6 worm cellular contexts compared by ENCODE assay signal in genomic region chrX:8986452-8986851, ce11.
TF ChIP-seq lines count a peak whose summit lies in the region.

No protein-coding gene starts in this region.

TF ChIP-seq in whole organism, L1 larva, 84 proteins besides CTCF, POLR2A, EP300 and RAD21 (continues in another document):
- TF ChIP-seq nhr-11 (tag; optimal IDR thresholded peaks at IDR 0.05; lab: Kevin White, UChicago): no peak
- TF ChIP-seq C16A3.4 (tag; optimal IDR thresholded peaks at IDR 0.05; lab: Kevin White, UChicago): no peak
- TF ChIP-seq nhr-71 (tag; optimal IDR thresholded peaks at IDR 0.05; lab: Kevin White, UChicago): peak; percentile 62
- TF ChIP-seq fkh-4 (tag; optimal IDR thresholded peaks at IDR 0.05; lab: Kevin White, UChicago; ENCODE audit: borderline replicate concordance): no peak
- no peak for TF ChIP-seq unc-62 (GFP tag; optimal IDR thresholded peaks at IDR 0.05; lab: Kevin White, UChicago)
- TF ChIP-seq nhr-90 (tag; optimal IDR thresholded peaks at IDR 0.05; lab: Kevin White, UChicago; ENCODE audit: poor library complexity): no peak
- TF ChIP-seq rnt-1 (tag; optimal IDR thresholded peaks at IDR 0.05; lab: Kevin White, UChicago): peak; percentile 51
- TF ChIP-seq F16B12.6 (tag; optimal IDR thresholded peaks at IDR 0.05; lab: Kevin White, UChicago): no peak
- no peak for TF ChIP-seq mep-1 (tag; optimal IDR thresholded peaks at IDR 0.05; lab: Kevin White, UChicago)
- no peak for TF ChIP-seq tlp-1 (tag; optimal IDR thresholded peaks at IDR 0.05; lab: Kevin White, UChicago)
- TF ChIP-seq pag-3 (tag; optimal IDR thresholded peaks at IDR 0.05; lab: Kevin White, UChicago; ENCODE audit: borderline replicate concordance, insufficient read depth): peak; percentile 98
- TF ChIP-seq Y116A8C.19 (tag; optimal IDR thresholded peaks at IDR 0.05; lab: Kevin White, UChicago; ENCODE audit: borderline replicate concordance): no peak
- TF ChIP-seq lin-39 (tag; optimal IDR thresholded peaks at IDR 0.05; lab: Kevin White, UChicago): no peak
- TF ChIP-seq zip-4 (GFP tag; optimal IDR thresholded peaks at IDR 0.05; lab: Kevin White, UChicago): no peak
- no peak for TF ChIP-seq hpl-2 (GFP tag; optimal IDR thresholded peaks at IDR 0.05; lab: Kevin White, UChicago)

TF ChIP-seq in whole organism, L2 larva, 48 proteins besides CTCF, POLR2A, EP300 and RAD21:
- no peak for TF ChIP-seq sem-4 (tag; optimal IDR thresholded peaks at IDR 0.05; lab: Kevin White, UChicago)
- TF ChIP-seq Y55F3AM.14 (GFP tag; optimal IDR thresholded peaks at IDR 0.05; lab: Kevin White, UChicago): peak; percentile 20
- TF ChIP-seq skn-1 (tag; optimal IDR thresholded peaks at IDR 0.05; lab: Kevin White, UChicago): no peak
- TF ChIP-seq ama-1 (optimal IDR thresholded peaks at IDR 0.05; lab: Kevin White, UChicago): no peak
- TF ChIP-seq sma-3 (GFP tag; optimal IDR thresholded peaks at IDR 0.05; lab: Kevin White, UChicago): no peak
- TF ChIP-seq peb-1 (tag; optimal IDR thresholded peaks at IDR 0.05; lab: Kevin White, UChicago): no peak
- TF ChIP-seq fos-1 (tag; optimal IDR thresholded peaks at IDR 0.05; lab: Kevin White, UChicago): no peak
- TF ChIP-seq mab-5 (tag; optimal IDR thresholded peaks at IDR 0.05; lab: Kevin White, UChicago): no peak
- TF ChIP-seq ceh-16 (tag; optimal IDR thresholded peaks at IDR 0.05; lab: Kevin White, UChicago): no peak
- TF ChIP-seq nhr-21 (tag; optimal IDR thresholded peaks at IDR 0.05; lab: Kevin White, UChicago): no peak
- no peak for TF ChIP-seq lin-11 (tag; optimal IDR thresholded peaks at IDR 0.05; lab: Kevin White, UChicago)
- peak in 1 of 2 experiments; percentile 24 for TF ChIP-seq lsy-2 (tag; optimal IDR thresholded peaks at IDR 0.05; lab: Kevin White, UChicago)
- peak; percentile 50 for TF ChIP-seq nhr-129 (tag; optimal IDR thresholded peaks at IDR 0.05; lab: Kevin White, UChicago)
- peak; percentile 4 for TF ChIP-seq C34F6.9 (tag; optimal IDR thresholded peaks at IDR 0.05; lab: Kevin White, UChicago)
- peak; percentile 63 for TF ChIP-seq F13H6.1 (tag; optimal IDR thresholded peaks at IDR 0.05; lab: Kevin White, UChicago)
- no peak for TF ChIP-seq nhr-11 (tag; optimal IDR thresholded peaks at IDR 0.05; lab: Kevin White, UChicago)
TF ChIP-seq in whole organism, L2 larva: peak in this region for 5.

TF ChIP-seq in whole organism, L3 larva, 47 proteins besides CTCF, POLR2A, EP300 and RAD21:
- peak; percentile 26 for TF ChIP-seq nfya-1 (tag; optimal IDR thresholded peaks at IDR 0.05; lab: Kevin White, UChicago; ENCODE audit: insufficient read depth)
- no peak for TF ChIP-seq ztf-4 (tag; optimal IDR thresholded peaks at IDR 0.05; lab: Kevin White, UChicago)

TF ChIP-seq in whole organism, L4 larva, 104 proteins besides CTCF, POLR2A, EP300 and RAD21:
- TF ChIP-seq hmg-1.1 (GFP tag; IDR thresholded peaks at IDR 0.05; lab: Robert Waterston, UW) (no peak), unc-62 (GFP tag; optimal IDR thresholded peaks at IDR 0.05 in 1 of 2; lab: Kevin White, UChicago) (no peak), unc-62 (tag; optimal IDR thresholded peaks at IDR 0.05; lab: Kevin White, UChicago) (no peak), nhr-42 (GFP tag; IDR thresholded peaks at IDR 0.05; lab: Robert Waterston, UW) (0 out of 2 replicates have a peak, but pooled peaks have one; percentile 52), aha-1 (tag; lab: Kevin White, UChicago) (peak; percentile 49), nhr-28 (tag; optimal IDR thresholded peaks at IDR 0.05; lab: Kevin White, UChicago) (peak; percentile 9), daf-16 (GFP tag; optimal IDR thresholded peaks at IDR 0.05; lab: Kevin White, UChicago) (peak in 1 of 2 experiments; percentile 51), daf-16 (tag; optimal IDR thresholded peaks at IDR 0.05; lab: Kevin White, UChicago) (no peak), nhr-11 (tag; optimal IDR thresholded peaks at IDR 0.05; lab: Kevin White, UChicago) (peak; percentile 78)

TF ChIP-seq in whole organism, late embryonic, 69 proteins besides CTCF, POLR2A, EP300 and RAD21:
- TF ChIP-seq hlh-8 (tag; optimal IDR thresholded peaks at IDR 0.05; lab: Kevin White, UChicago) (no peak), fkh-6 (tag; optimal IDR thresholded peaks at IDR 0.05; lab: Kevin White, UChicago) (no peak), unc-55 (GFP tag; optimal IDR thresholded peaks at IDR 0.05; lab: Kevin White, UChicago) (peak; percentile 20), mec-3 (tag; optimal IDR thresholded peaks at IDR 0.05; lab: Kevin White, UChicago; ENCODE audit: borderline replicate concordance) (no peak), ceh-18 (tag; optimal IDR thresholded peaks at IDR 0.05; lab: Kevin White, UChicago) (peak; percentile 88), unc-42 (tag; optimal IDR thresholded peaks at IDR 0.05; lab: Kevin White, UChicago) (no peak), hlh-15 (tag; optimal IDR thresholded peaks at IDR 0.05; lab: Kevin White, UChicago) (no peak), ztf-16 (tag; optimal IDR thresholded peaks at IDR 0.05; lab: Kevin White, UChicago) (no peak), K02D7.2 (tag; optimal IDR thresholded peaks at IDR 0.05; lab: Kevin White, UChicago) (no peak), ceh-2 (tag; optimal IDR thresholded peaks at IDR 0.05; lab: Kevin White, UChicago) (no peak), F13H6.1 (tag; optimal IDR thresholded peaks at IDR 0.05; lab: Kevin White, UChicago) (no peak), ceh-6 (GFP tag; optimal IDR thresholded peaks at IDR 0.05; lab: Kevin White, UChicago) (no peak), rnt-1 (tag; optimal IDR thresholded peaks at IDR 0.05; lab: Kevin White, UChicago) (peak; percentile 21), C38D4.7 (GFP tag; optimal IDR thresholded peaks at IDR 0.05; lab: Kevin White, UChicago) (no peak)

TF ChIP-seq in whole organism, mixed stage, embryonic, 35 proteins besides CTCF, POLR2A, EP300 and RAD21:
- no peak for TF ChIP-seq mep-1 (tag; optimal IDR thresholded peaks at IDR 0.05; lab: Kevin White, UChicago)
- TF ChIP-seq nhr-237 (tag; optimal IDR thresholded peaks at IDR 0.05; lab: Kevin White, UChicago): no peak
- TF ChIP-seq snpc-4 (tag; optimal IDR thresholded peaks at IDR 0.05; lab: Kevin White, UChicago): no peak
- TF ChIP-seq unc-62 (GFP tag; optimal IDR thresholded peaks at IDR 0.05; lab: Kevin White, UChicago): peak; percentile 85
- TF ChIP-seq cnd-1 (tag; optimal IDR thresholded peaks at IDR 0.05; lab: Kevin White, UChicago): no peak
- peak; percentile 54 for TF ChIP-seq unc-120 (tag; optimal IDR thresholded peaks at IDR 0.05; lab: Kevin White, UChicago; ENCODE audit: poor library complexity, severe bottlenecking)
- TF ChIP-seq hlh-1 (tag; optimal IDR thresholded peaks at IDR 0.05; lab: Kevin White, UChicago): peak; percentile 28
- TF ChIP-seq nhr-28 (tag; optimal IDR thresholded peaks at IDR 0.05; lab: Kevin White, UChicago): no peak
TF ChIP-seq in whole organism, mixed stage, embryonic: peak in this region for 3.

Comparison
In these comparisons a context has a peak if more than half of its experiments do, and no peak if none do; other contexts are left out.
1. Of the 29 proteins assayed by ChIP-seq in both whole organism, L4 larva and whole organism, L1 larva: peak only in whole organism, L4 larva: aha-1, nhr-11 and nhr-28; only in whole organism, L1 larva: none; in both: none; in neither: 24; mixed calls (peak in some experiments, not most) for 2.